Fruit fly (Drosophila melanogaster) whole organism, embryonic: ENCODE measurements around the gene Noc2.

Experiments
- Ada2b ChIP-seq: fragments of 200-800 bp; sonication (Bioruptor generic); IDR thresholded peaks from 2 replicates; pipeline ENCODE4 v1.3.6; 2022; ENCODE audit warnings: missing biosample characterization, missing genetic modification characterization
- BEAF-32 ChIP-seq: fragments of 200-800 bp; sonication (Bioruptor generic); optimal IDR thresholded peaks from 3 replicates; lab custom pipeline; 2017; ENCODE audit warnings: missing biosample characterization, missing genetic modification characterization, mild to moderate bottlenecking, moderate library complexity, missing genetic modification reagents
- CG10147 ChIP-seq: fragments of 200-800 bp; sonication (Bioruptor generic); optimal IDR thresholded peaks from 2 replicates; lab custom pipeline; 2019; ENCODE audit warnings: missing biosample characterization, mild to moderate bottlenecking, missing genetic modification characterization, moderate library complexity
- CG10565 ChIP-seq: fragments of 200-800 bp; sonication (Bioruptor generic); optimal IDR thresholded peaks from 3 replicates; lab custom pipeline; 2016; ENCODE audit warnings: missing biosample characterization, mild to moderate bottlenecking, missing genetic modification characterization
- CG11504 ChIP-seq: fragments of 200-800 bp; sonication (Bioruptor generic); optimal IDR thresholded peaks from 3 replicates; lab custom pipeline; 2019; ENCODE audit warnings: missing biosample characterization, mild to moderate bottlenecking, missing genetic modification characterization, moderate library complexity
- CG12299 ChIP-seq: fragments of 200-800 bp; sonication (Bioruptor generic); optimal IDR thresholded peaks from 2 replicates; lab custom pipeline; 2018; ENCODE audit warnings: missing biosample characterization, mild to moderate bottlenecking, missing genetic modification characterization
- CG12744 ChIP-seq: fragments of 200-800 bp; sonication (Bioruptor generic); optimal IDR thresholded peaks from 2 replicates; lab custom pipeline; 2016; ENCODE audit warnings: missing biosample characterization, missing genetic modification characterization
- CG13296 ChIP-seq: fragments of 200-800 bp; sonication (Bioruptor generic); optimal IDR thresholded peaks from 3 replicates; lab custom pipeline; 2018; ENCODE audit warnings: missing biosample characterization, mild to moderate bottlenecking, missing genetic modification characterization
- CG13624 ChIP-seq: fragments of 200-800 bp; sonication (Bioruptor generic); optimal IDR thresholded peaks from 2 replicates; lab custom pipeline; 2016; ENCODE audit warnings: missing biosample characterization, missing genetic modification characterization
- CG14441 ChIP-seq: fragments of 200-800 bp; sonication (Bioruptor generic); IDR thresholded peaks from 2 replicates; pipeline ENCODE4 v1.3.6; 2022; ENCODE audit warnings: missing biosample characterization, missing genetic modification characterization
- CG14965 ChIP-seq: fragments of 200-800 bp; sonication (Bioruptor generic); optimal IDR thresholded peaks from 2 replicates; lab custom pipeline; 2016; ENCODE audit warnings: missing biosample characterization, missing genetic modification characterization, borderline replicate concordance
- CG15011 ChIP-seq: fragments of 200-800 bp; sonication (Bioruptor generic); optimal IDR thresholded peaks from 3 replicates; lab custom pipeline; 2018; ENCODE audit warnings: missing biosample characterization, mild to moderate bottlenecking, missing genetic modification characterization
- CG17359 ChIP-seq: fragments of 200-800 bp; sonication (Bioruptor generic); optimal IDR thresholded peaks from 3 replicates; lab custom pipeline; 2018; ENCODE audit warnings: missing biosample characterization, mild to moderate bottlenecking, missing genetic modification characterization, moderate library complexity
- CG6654 ChIP-seq: fragments of 200-800 bp; sonication (Bioruptor generic); optimal IDR thresholded peaks from 2 replicates; lab custom pipeline; 2017; ENCODE audit warnings: missing biosample characterization, mild to moderate bottlenecking, missing genetic modification characterization
- CG7786 ChIP-seq: fragments of 200-800 bp; sonication (Bioruptor generic); optimal IDR thresholded peaks from 2 replicates; lab custom pipeline; 2016; ENCODE audit warnings: missing biosample characterization, missing genetic modification characterization
- CG8290 ChIP-seq, 3 experiments: fragments of 200-800 bp; sonication (Bioruptor generic); optimal IDR thresholded peaks; 2 replicates each; lab custom pipeline; 2016 to 2019; ENCODE audit warnings: missing biosample characterization in 3 of 3, missing genetic modification characterization in 3 of 3, mild to moderate bottlenecking in 2 of 3, moderate library complexity in 1 of 3
- CG9727 ChIP-seq: fragments of 200-800 bp; sonication (Bioruptor generic); optimal IDR thresholded peaks from 3 replicates; lab custom pipeline; 2017; ENCODE audit warnings: missing biosample characterization, mild to moderate bottlenecking, missing genetic modification characterization
- Dip3 ChIP-seq: fragments of 200-800 bp; sonication (Bioruptor generic); optimal IDR thresholded peaks from 3 replicates; lab custom pipeline; 2016; ENCODE audit warnings: missing biosample characterization, missing genetic modification characterization
- E2f1 ChIP-seq: fragments of 200-800 bp; sonication (Bioruptor generic); IDR thresholded peaks from 2 replicates; pipeline ENCODE4 v1.3.6; 2022; ENCODE audit warnings: missing biosample characterization, missing genetic modification characterization
- Ets65A ChIP-seq: fragments of 200-800 bp; sonication (Bioruptor generic); peaks from one replicate; lab custom pipeline; 2016; ENCODE audit warnings: missing biosample characterization, missing genetic modification characterization
- Fer1 ChIP-seq: fragments of 200-800 bp; sonication (Bioruptor generic); optimal IDR thresholded peaks from 2 replicates; lab custom pipeline; 2017; ENCODE audit warnings: missing biosample characterization, mild to moderate bottlenecking, missing genetic modification characterization
- Hr3 ChIP-seq: fragments of 200-800 bp; sonication (Bioruptor generic); optimal IDR thresholded peaks from 3 replicates; lab custom pipeline; 2016; ENCODE audit warnings: missing biosample characterization, missing genetic modification characterization
- MTF-1 ChIP-seq: fragments of 200-800 bp; sonication (Bioruptor generic); optimal IDR thresholded peaks from 2 replicates; lab custom pipeline; 2018; ENCODE audit warnings: missing biosample characterization, mild to moderate bottlenecking, missing genetic modification characterization, borderline replicate concordance
- NC2β ChIP-seq: fragments of 200-800 bp; sonication (Bioruptor generic); optimal IDR thresholded peaks from 2 replicates; lab custom pipeline; 2016; ENCODE audit warnings: missing biosample characterization, missing genetic modification characterization
- Neu2 ChIP-seq: fragments of 200-800 bp; sonication (Bioruptor generic); optimal IDR thresholded peaks from 3 replicates; lab custom pipeline; 2016; ENCODE audit warnings: missing biosample characterization, missing genetic modification characterization, borderline replicate concordance
- NfI ChIP-seq: fragments of 200-800 bp; sonication (Bioruptor generic); optimal IDR thresholded peaks from 3 replicates; lab custom pipeline; 2018; ENCODE audit warnings: missing biosample characterization, mild to moderate bottlenecking, missing genetic modification characterization, moderate library complexity
- Ptx1 ChIP-seq: fragments of 200-800 bp; sonication (Bioruptor generic); IDR thresholded peaks from 2 replicates; pipeline ENCODE4 v1.3.6; 2022; ENCODE audit warnings: missing biosample characterization, missing genetic modification characterization
- Rfx ChIP-seq: fragments of 200-800 bp; sonication (Bioruptor generic); IDR thresholded peaks from 2 replicates; pipeline ENCODE4 v1.3.6; 2022; ENCODE audit warnings: missing biosample characterization, missing genetic modification characterization
- Rx ChIP-seq: fragments of 200-800 bp; sonication (Bioruptor generic); IDR thresholded peaks from 2 replicates; pipeline ENCODE4 v1.3.6; 2022; ENCODE audit warnings: missing biosample characterization, missing genetic modification characterization
- YL-1 ChIP-seq: fragments of 200-800 bp; sonication (Bioruptor generic); optimal IDR thresholded peaks from 3 replicates; lab custom pipeline; 2017; ENCODE audit warnings: missing biosample characterization, mild to moderate bottlenecking, missing genetic modification characterization
- amos ChIP-seq: fragments of 200-800 bp; sonication (Bioruptor generic); IDR thresholded peaks from 2 replicates; pipeline ENCODE4 v1.3.6; 2022; ENCODE audit warnings: missing biosample characterization, missing genetic modification characterization; ENCODE audit not compliant: partially characterized antibody
- btn ChIP-seq: fragments of 200-800 bp; sonication (Bioruptor generic); optimal IDR thresholded peaks from 2 replicates; lab custom pipeline; 2016; ENCODE audit warnings: missing biosample characterization, missing genetic modification characterization
- ems ChIP-seq: fragments of 200-800 bp; sonication (Bioruptor generic); optimal IDR thresholded peaks from 3 replicates; lab custom pipeline; 2016; ENCODE audit warnings: missing biosample characterization, missing genetic modification characterization
- exex ChIP-seq: fragments of 200-800 bp; sonication (Bioruptor generic); optimal IDR thresholded peaks from 4 replicates; lab custom pipeline; 2018; ENCODE audit warnings: missing biosample characterization, mild to moderate bottlenecking, missing genetic modification characterization, moderate library complexity
- fd102C ChIP-seq: fragments of 200-800 bp; sonication (Bioruptor generic); optimal IDR thresholded peaks from 2 replicates; lab custom pipeline; 2018; ENCODE audit warnings: missing biosample characterization, mild to moderate bottlenecking, missing genetic modification characterization, moderate library complexity
- ftz-f1 ChIP-seq: fragments of 200-800 bp; sonication (Bioruptor generic); optimal IDR thresholded peaks from 2 replicates; lab custom pipeline; 2016; ENCODE audit warnings: missing biosample characterization, missing genetic modification characterization
- gfzf ChIP-seq: fragments of 200-800 bp; sonication (Bioruptor generic); optimal IDR thresholded peaks from 2 replicates; lab custom pipeline; 2016; ENCODE audit warnings: missing biosample characterization, mild to moderate bottlenecking, missing genetic modification characterization, moderate library complexity
- hb ChIP-seq: fragments of 200-800 bp; sonication (Bioruptor generic); IDR thresholded peaks from 3 replicates; pipeline ENCODE4 v1.3.6; 2022; ENCODE audit warnings: missing biosample characterization, missing genetic modification characterization; ENCODE audit not compliant: partially characterized antibody
- insv ChIP-seq, 2 experiments: fragments of 200-800 bp; sonication (Bioruptor generic); optimal IDR thresholded peaks; 3 replicates each; lab custom pipeline; 2016 to 2018; ENCODE audit warnings: missing biosample characterization in 2 of 2, missing genetic modification characterization in 2 of 2
- jigr1 ChIP-seq: fragments of 200-800 bp; sonication (Bioruptor generic); IDR thresholded peaks from 3 replicates; pipeline ENCODE4 v1.3.6; 2022; ENCODE audit warnings: missing biosample characterization, missing genetic modification characterization
- kni ChIP-seq: fragments of 200-800 bp; sonication (Bioruptor generic); optimal IDR thresholded peaks from 3 replicates; lab custom pipeline; 2017; ENCODE audit warnings: mild to moderate bottlenecking, missing biosample characterization, missing genetic modification reagents, missing genetic modification characterization
- knrl ChIP-seq: fragments of 200-800 bp; sonication (Bioruptor generic); IDR thresholded peaks from 3 replicates; pipeline ENCODE4 v1.3.6; 2022; ENCODE audit warnings: missing biosample characterization, missing genetic modification characterization; ENCODE audit not compliant: partially characterized antibody
- lmd ChIP-seq: fragments of 200-800 bp; sonication (Bioruptor generic); IDR thresholded peaks from 2 replicates; pipeline ENCODE4 v1.3.6; 2022; ENCODE audit warnings: missing biosample characterization, missing genetic modification characterization
- mld ChIP-seq: fragments of 200-800 bp; sonication (Bioruptor generic); IDR thresholded peaks from 3 replicates; pipeline ENCODE4 v1.3.6; 2022; ENCODE audit warnings: missing biosample characterization, missing genetic modification characterization; ENCODE audit not compliant: partially characterized antibody
- nau ChIP-seq: fragments of 200-800 bp; sonication (Bioruptor generic); optimal IDR thresholded peaks from 3 replicates; lab custom pipeline; 2017; ENCODE audit warnings: missing biosample characterization, mild to moderate bottlenecking, missing genetic modification characterization, missing genetic modification reagents
- psq ChIP-seq: fragments of 200-800 bp; sonication (Bioruptor generic); optimal IDR thresholded peaks from 2 replicates; lab custom pipeline; 2017; ENCODE audit warnings: missing biosample characterization, missing genetic modification characterization
- sna ChIP-seq: fragments of 200-800 bp; sonication (Bioruptor generic); IDR thresholded peaks from 2 replicates; pipeline ENCODE4 v1.3.6; 2022; ENCODE audit warnings: missing biosample characterization, missing genetic modification characterization; ENCODE audit not compliant: partially characterized antibody
- sob ChIP-seq: fragments of 200-800 bp; sonication (Bioruptor generic); IDR thresholded peaks from 2 replicates; pipeline ENCODE4 v1.3.6; 2022; ENCODE audit warnings: missing biosample characterization, missing genetic modification characterization
- tgo ChIP-seq: fragments of 200-800 bp; sonication (Bioruptor generic); IDR thresholded peaks from 3 replicates; pipeline ENCODE4 v1.3.6; 2022; ENCODE audit warnings: missing biosample characterization, missing genetic modification characterization
- vfl ChIP-seq: fragments of 200-800 bp; sonication (Bioruptor generic); optimal IDR thresholded peaks from 2 replicates; lab custom pipeline; 2016; ENCODE audit warnings: missing biosample characterization, missing genetic modification characterization

Noc2 gene

dm6 chr2L:21166422-21166821 is 3.0 kb downstream of the Noc2 start (continued):
- TF ChIP-seq Neu2: no peak
- TF ChIP-seq sob (GFP tag; lab: Robert Waterston, UW): no peak
- TF ChIP-seq knrl (GFP tag; lab: Robert Waterston, UW): no peak
- TF ChIP-seq vfl: no peak
- no peak for TF ChIP-seq CG17359
- TF ChIP-seq kni (GFP tag; lab: Kevin White, UChicago): no peak
- TF ChIP-seq CG15011 (GFP tag; lab: Kevin White, UChicago): no peak
- no peak for TF ChIP-seq ftz-f1 (GFP tag; lab: Kevin White, UChicago)
- no peak for TF ChIP-seq CG10147
- peak; percentile 14 for TF ChIP-seq CG13624 (GFP tag; lab: Kevin White, UChicago)
- no peak for TF ChIP-seq ems
- no peak for TF ChIP-seq CG6654
- no peak for TF ChIP-seq CG13296 (GFP tag; lab: Kevin White, UChicago)
- TF ChIP-seq insv (GFP tag; optimal IDR thresholded peaks at IDR 0.05; lab: Kevin White, UChicago): no peak
- no peak for TF ChIP-seq CG8290 (GFP tag; optimal IDR thresholded peaks at IDR 0.05; lab: Kevin White, UChicago)
- peak in 1 of 2 experiments; percentile 44 for TF ChIP-seq CG8290 (tag; optimal IDR thresholded peaks at IDR 0.05; lab: Kevin White, UChicago)
- TF ChIP-seq E2f1: no peak
- TF ChIP-seq mld: no peak
- no peak for TF ChIP-seq NC2β (GFP tag; lab: Kevin White, UChicago)
- no peak for TF ChIP-seq NfI
- TF ChIP-seq psq (GFP tag; lab: Kevin White, UChicago): no peak
- TF ChIP-seq Hr3 (GFP tag; lab: Kevin White, UChicago): no peak
- TF ChIP-seq jigr1 (GFP tag; lab: Robert Waterston, UW): no peak
- no peak for TF ChIP-seq fd102C (GFP tag; lab: Kevin White, UChicago)
- no peak for TF ChIP-seq CG14965 (GFP tag; lab: Kevin White, UChicago)
- peak; percentile 18 for TF ChIP-seq gfzf (GFP tag; lab: Kevin White, UChicago)
- TF ChIP-seq hb: no peak
- no peak for TF ChIP-seq CG14441 (GFP tag; lab: Robert Waterston, UW)
- 0 out of 2 replicates have a peak, but pooled peaks have one; percentile 7 for TF ChIP-seq Ada2b (GFP tag; lab: Robert Waterston, UW)
- TF ChIP-seq CG7786 (GFP tag; lab: Kevin White, UChicago): no peak
- no peak for TF ChIP-seq CG9727 (GFP tag; lab: Kevin White, UChicago)
- peak; percentile 46 for TF ChIP-seq Ets65A (GFP tag; lab: Kevin White, UChicago)
- TF ChIP-seq btn (GFP tag; lab: Kevin White, UChicago): no peak
- TF ChIP-seq BEAF-32 (GFP tag; lab: Kevin White, UChicago): peak; percentile 18
- TF ChIP-seq tgo: no peak
- TF ChIP-seq MTF-1 (GFP tag; lab: Kevin White, UChicago): no peak
- no peak for TF ChIP-seq Ptx1 (GFP tag; lab: Robert Waterston, UW)
- TF ChIP-seq amos (GFP tag; lab: Robert Waterston, UW): no peak
- no peak for TF ChIP-seq CG12299 (tag; lab: Kevin White, UChicago)
- TF ChIP-seq Rfx (GFP tag; lab: Robert Waterston, UW): peak; percentile 22; the same call in 1 of the 2 replicates
- 0 out of 2 replicates have a peak, but pooled peaks have one; percentile 11 for TF ChIP-seq sna
- no peak for TF ChIP-seq Rx
- no peak for TF ChIP-seq Dip3 (GFP tag; lab: Kevin White, UChicago)
- no peak for TF ChIP-seq CG11504
- no peak for TF ChIP-seq nau
- TF ChIP-seq Fer1 (GFP tag; lab: Kevin White, UChicago): no peak
- no peak for TF ChIP-seq CG10565 (GFP tag; lab: Kevin White, UChicago)
- TF ChIP-seq lmd: no peak
- TF ChIP-seq YL-1: peak; percentile 85
- TF ChIP-seq CG12744 (GFP tag; lab: Kevin White, UChicago): no peak
- TF ChIP-seq exex: no peak
